Worm (Caenorhabditis elegans) whole organism, young adult: ENCODE measurements around the gene mmcm-1.
A peak's percentile ranks its signal among the peaks of the same experiment; 100 is the strongest.

ENCODE experiments used
- B0261.1 ChIP-seq: sonication (generic microtip); optimal IDR thresholded peaks from 2 replicates; lab custom pipeline; 2016; ENCODE audit warnings: mild to moderate bottlenecking, missing genetic modification characterization, moderate library complexity, missing compliant biosample characterization
- B0336.3 ChIP-seq: fragments of 200-800 bp; sonication (Bioruptor generic); IDR thresholded peaks from 2 replicates; pipeline ENCODE4 v1.3.6; 2022; ENCODE audit warnings: missing genetic modification characterization, missing compliant biosample characterization
- F33H1.4 ChIP-seq: fragments of 200-800 bp; sonication (Bioruptor generic); IDR thresholded peaks from 2 replicates; pipeline ENCODE4 v1.3.6; 2022; ENCODE audit warnings: missing genetic modification reagents, missing genetic modification characterization, missing compliant biosample characterization
- F39B2.1 ChIP-seq: fragments of 200-800 bp; sonication (Bioruptor generic); IDR thresholded peaks from 2 replicates; pipeline ENCODE4 v1.3.6; 2022; ENCODE audit warnings: missing genetic modification reagents, missing genetic modification characterization, missing compliant biosample characterization
- F49E8.2 ChIP-seq: sonication (generic microtip); optimal IDR thresholded peaks from 3 replicates; lab custom pipeline; 2017; ENCODE audit warnings: missing genetic modification characterization, mild to moderate bottlenecking, missing compliant biosample characterization, antibody characterized with exemption, moderate library complexity; ENCODE audit not compliant: insufficient read depth
- F57C9.4 ChIP-seq: sonication (generic microtip); optimal IDR thresholded peaks from 2 replicates; lab custom pipeline; 2017; ENCODE audit warnings: mild to moderate bottlenecking, missing genetic modification characterization, missing compliant biosample characterization
- K11D2.4 ChIP-seq: fragments of 200-800 bp; sonication (Bioruptor generic); IDR thresholded peaks from 2 replicates; pipeline ENCODE4 v1.3.6; 2022; ENCODE audit warnings: missing genetic modification reagents, missing genetic modification characterization, missing compliant biosample characterization
- Y53F4B.3 ChIP-seq: fragments of 200-800 bp; sonication (Bioruptor generic); IDR thresholded peaks from 2 replicates; pipeline ENCODE4 v1.3.6; 2022; ENCODE audit warnings: missing genetic modification reagents, missing genetic modification characterization, missing compliant biosample characterization
- Y56A3A.18 ChIP-seq: fragments of 200-800 bp; sonication (Bioruptor generic); IDR thresholded peaks from 2 replicates; pipeline ENCODE4 v1.3.6; 2022; ENCODE audit warnings: missing genetic modification reagents, missing genetic modification characterization, missing compliant biosample characterization
- Y67H2A.10 ChIP-seq: fragments of 200-800 bp; sonication (Bioruptor generic); conservative IDR thresholded peaks from 2 replicates; pipeline ENCODE4 v1.3.6; 2022; ENCODE audit warnings: missing genetic modification reagents, missing genetic modification characterization, missing compliant biosample characterization
- Y79H2A.3 ChIP-seq: fragments of 200-800 bp; sonication (Bioruptor generic); conservative IDR thresholded peaks from 2 replicates; pipeline ENCODE4 v1.3.6; 2022; ENCODE audit warnings: missing genetic modification reagents, missing genetic modification characterization, missing compliant biosample characterization
- ZK185.1 ChIP-seq: sonication (generic microtip); optimal IDR thresholded peaks from 2 replicates; lab custom pipeline; 2016; ENCODE audit warnings: mild to moderate bottlenecking, missing genetic modification characterization, missing compliant biosample characterization; ENCODE audit not compliant: poor library complexity, severe bottlenecking
- aptf-2 ChIP-seq: fragments of 200-800 bp; sonication (Bioruptor generic); conservative IDR thresholded peaks from 2 replicates; pipeline ENCODE4 v1.3.6; 2022; ENCODE audit warnings: missing genetic modification reagents, missing genetic modification characterization, missing compliant biosample characterization
- cebp-2 ChIP-seq: fragments of 200-800 bp; sonication (Bioruptor generic); IDR thresholded peaks from 2 replicates; pipeline ENCODE4 v1.3.6; 2022; ENCODE audit warnings: missing genetic modification characterization, missing compliant biosample characterization
- ceh-100 ChIP-seq: fragments of 200-800 bp; sonication (Bioruptor generic); IDR thresholded peaks from 2 replicates; pipeline ENCODE4 v1.3.6; 2022; ENCODE audit warnings: missing genetic modification reagents, missing genetic modification characterization, missing compliant biosample characterization
- chd-7 ChIP-seq: sonication (generic microtip); optimal IDR thresholded peaks from 2 replicates; lab custom pipeline; 2016; ENCODE audit warnings: mild to moderate bottlenecking, missing genetic modification characterization, moderate library complexity, missing compliant biosample characterization
- dox-1 ChIP-seq: fragments of 200-800 bp; sonication (Bioruptor generic); IDR thresholded peaks from 2 replicates; pipeline ENCODE4 v1.3.6; 2022; ENCODE audit warnings: missing genetic modification reagents, missing genetic modification characterization, missing compliant biosample characterization
- dpl-1 ChIP-seq: fragments of 150-350 bp; optimal IDR thresholded peaks from 2 replicates; lab custom pipeline; 2014; ENCODE audit warnings: missing biosample characterization, missing genetic modification reagents, missing genetic modification characterization
- egl-44 ChIP-seq: fragments of 200-800 bp; sonication (Bioruptor generic); IDR thresholded peaks from 2 replicates; pipeline ENCODE4 v1.3.6; 2022; ENCODE audit warnings: missing genetic modification reagents, missing genetic modification characterization, missing compliant biosample characterization
- egrh-3 ChIP-seq: fragments of 200-800 bp; sonication (Bioruptor generic); IDR thresholded peaks from 2 replicates; pipeline ENCODE4 v1.3.6; 2022; ENCODE audit warnings: missing genetic modification reagents, missing genetic modification characterization, missing compliant biosample characterization
- ekl-4 ChIP-seq: fragments of 200-800 bp; sonication (Bioruptor generic); IDR thresholded peaks from 2 replicates; pipeline ENCODE4 v1.3.6; 2022; ENCODE audit warnings: missing genetic modification reagents, missing genetic modification characterization, missing compliant biosample characterization
- him-1 ChIP-seq: sonication (generic microtip); optimal IDR thresholded peaks from 2 replicates; lab custom pipeline; 2016; ENCODE audit warnings: missing genotype, missing genetic modification reagents, missing genetic modification characterization, missing compliant biosample characterization
- hlh-12 ChIP-seq: sonication (generic microtip); optimal IDR thresholded peaks from 2 replicates; lab custom pipeline; 2016; ENCODE audit warnings: missing genetic modification characterization, missing compliant biosample characterization
- hlh-26 ChIP-seq: fragments of 200-800 bp; sonication (Bioruptor generic); conservative IDR thresholded peaks from 2 replicates; pipeline ENCODE4 v1.3.6; 2022; ENCODE audit warnings: missing genetic modification reagents, missing genetic modification characterization, missing compliant biosample characterization
- hrde-1 ChIP-seq: sonication (generic microtip); optimal IDR thresholded peaks from 2 replicates; lab custom pipeline; 2016; ENCODE audit warnings: missing genetic modification characterization, mild to moderate bottlenecking, missing compliant biosample characterization, moderate library complexity, missing genotype, missing genetic modification reagents, borderline replicate concordance
- let-526 ChIP-seq: fragments of 200-800 bp; sonication (Bioruptor generic); IDR thresholded peaks from 2 replicates; pipeline ENCODE4 v1.3.6; 2022; ENCODE audit warnings: missing genetic modification reagents, missing genetic modification characterization, missing compliant biosample characterization
- lin-26 ChIP-seq: fragments of 200-800 bp; sonication (Bioruptor generic); IDR thresholded peaks from 2 replicates; pipeline ENCODE4 v1.3.6; 2022; ENCODE audit warnings: missing genetic modification reagents, missing genetic modification characterization, missing compliant biosample characterization
- lin-40 ChIP-seq: sonication (generic microtip); optimal IDR thresholded peaks from 2 replicates; lab custom pipeline; 2016; ENCODE audit warnings: missing genetic modification characterization, mild to moderate bottlenecking, missing compliant biosample characterization, missing genotype, missing genetic modification reagents
- madf-3 ChIP-seq: fragments of 200-800 bp; sonication (Bioruptor generic); IDR thresholded peaks from 2 replicates; pipeline ENCODE4 v1.3.6; 2022; ENCODE audit warnings: missing genetic modification reagents, missing genetic modification characterization, missing compliant biosample characterization
- mcd-1 ChIP-seq: fragments of 200-800 bp; sonication (Bioruptor generic); IDR thresholded peaks from 2 replicates; pipeline ENCODE4 v1.3.6; 2022; ENCODE audit warnings: missing genetic modification reagents, missing genetic modification characterization, missing compliant biosample characterization
- mel-28 ChIP-seq: sonication (generic microtip); optimal IDR thresholded peaks from 2 replicates; lab custom pipeline; 2016; ENCODE audit warnings: borderline replicate concordance, mild to moderate bottlenecking, missing genetic modification characterization, missing compliant biosample characterization
- nfyb-1 ChIP-seq: fragments of 200-800 bp; sonication (Bioruptor generic); IDR thresholded peaks from 2 replicates; pipeline ENCODE4 v1.3.6; 2022; ENCODE audit warnings: missing genetic modification reagents, missing genetic modification characterization, missing compliant biosample characterization
- nhr-120 ChIP-seq: fragments of 200-800 bp; sonication (Bioruptor generic); IDR thresholded peaks from 2 replicates; pipeline ENCODE4 v1.3.6; 2022; ENCODE audit warnings: missing genetic modification characterization, missing compliant biosample characterization
- nhr-27 ChIP-seq: fragments of 200-800 bp; sonication (Bioruptor generic); optimal IDR thresholded peaks from 2 replicates; lab custom pipeline; 2018; ENCODE audit warnings: mild to moderate bottlenecking, missing genetic modification characterization, moderate library complexity, missing compliant biosample characterization
- nhr-90 ChIP-seq: sonication (generic microtip); optimal IDR thresholded peaks from 2 replicates; lab custom pipeline; 2016; ENCODE audit warnings: missing genotype, mild to moderate bottlenecking, missing genetic modification characterization, missing compliant biosample characterization
- rec-8 ChIP-seq, 2 experiments: sonication (generic microtip); optimal IDR thresholded peaks; 2 replicates each; lab custom pipeline; 2016; ENCODE audit warnings: mild to moderate bottlenecking in 2 of 2, missing genetic modification characterization in 2 of 2, missing genetic modification reagents in 2 of 2, missing genotype in 2 of 2, missing biosample characterization in 1 of 2, missing compliant biosample characterization in 1 of 2, moderate library complexity in 1 of 2
- repo-1 ChIP-seq: sonication (generic microtip); optimal IDR thresholded peaks from 2 replicates; lab custom pipeline; 2017; ENCODE audit warnings: mild to moderate bottlenecking, missing genetic modification characterization, missing compliant biosample characterization
- snpc-1.1 ChIP-seq: sonication (generic microtip); optimal IDR thresholded peaks from 2 replicates; lab custom pipeline; 2017; ENCODE audit warnings: missing genetic modification characterization, mild to moderate bottlenecking, missing compliant biosample characterization, antibody characterized with exemption, moderate library complexity, missing genotype, missing genetic modification reagents; ENCODE audit not compliant: insufficient read depth
- snpc-1.3 ChIP-seq: sonication (generic microtip); optimal IDR thresholded peaks from 2 replicates; lab custom pipeline; 2017; ENCODE audit warnings: missing genetic modification characterization, mild to moderate bottlenecking, missing compliant biosample characterization, antibody characterized with exemption, moderate library complexity, missing genotype, missing genetic modification reagents; ENCODE audit not compliant: insufficient read depth
- sptf-2 ChIP-seq: fragments of 200-800 bp; sonication (Bioruptor generic); optimal IDR thresholded peaks from 2 replicates; lab custom pipeline; 2018; ENCODE audit warnings: mild to moderate bottlenecking, missing genetic modification characterization, missing compliant biosample characterization
- tlf-1 ChIP-seq: fragments of 200-800 bp; sonication (Bioruptor generic); optimal IDR thresholded peaks from 2 replicates; lab custom pipeline; 2018; ENCODE audit warnings: mild to moderate bottlenecking, missing genetic modification characterization, missing compliant biosample characterization
- xnd-1 ChIP-seq: sonication (generic microtip); optimal IDR thresholded peaks from 2 replicates; lab custom pipeline; 2016; ENCODE audit warnings: missing genotype, missing genetic modification reagents, missing genetic modification characterization, missing compliant biosample characterization
- ztf-28 ChIP-seq: fragments of 200-800 bp; sonication (Bioruptor generic); IDR thresholded peaks from 2 replicates; pipeline ENCODE4 v1.3.6; 2022; ENCODE audit warnings: missing genetic modification reagents, missing genetic modification characterization, missing compliant biosample characterization

Gene mmcm-1

DNA sequence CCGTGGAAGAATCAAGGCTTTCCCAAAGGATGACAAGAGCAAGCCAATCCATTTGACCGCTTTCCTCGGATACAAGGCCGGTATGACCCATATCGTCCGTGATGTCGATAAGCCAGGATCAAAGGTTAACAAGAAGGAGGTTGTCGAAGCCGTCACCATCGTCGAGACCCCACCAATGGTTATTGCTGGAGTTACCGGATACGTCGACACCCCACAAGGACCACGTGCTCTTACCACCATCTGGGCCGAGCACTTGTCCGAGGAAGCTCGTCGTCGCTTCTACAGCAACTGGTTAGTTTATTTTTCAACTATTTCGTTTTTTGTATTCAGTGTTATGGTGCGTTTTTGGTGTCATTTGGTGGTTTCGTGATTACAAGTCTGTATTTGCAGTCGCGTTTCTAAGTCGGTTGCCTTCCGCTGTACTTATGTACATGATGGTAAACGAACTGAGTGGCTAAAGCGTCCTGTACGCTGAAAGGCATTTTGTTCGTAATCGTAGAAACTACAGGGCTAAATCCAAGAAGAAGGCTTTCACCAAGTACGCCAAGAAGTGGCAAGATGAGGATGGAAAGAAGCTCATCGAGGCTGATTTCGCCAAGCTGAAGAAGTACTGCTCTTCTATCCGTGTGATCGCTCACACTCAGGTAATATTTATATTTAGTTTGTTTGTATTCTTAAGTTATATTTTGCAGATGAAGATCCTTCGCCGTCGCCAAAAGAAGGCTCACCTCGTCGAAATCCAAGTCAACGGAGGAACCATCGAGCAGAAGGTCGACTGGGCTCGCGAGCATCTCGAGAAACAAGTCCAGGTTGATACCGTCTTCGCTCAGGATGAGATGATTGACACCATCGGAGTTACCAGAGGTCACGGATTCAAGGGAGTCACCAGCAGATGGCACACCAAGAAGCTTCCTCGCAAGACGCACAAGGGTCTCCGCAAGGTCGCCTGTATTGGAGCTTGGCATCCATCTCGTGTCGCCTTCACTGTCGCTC is 39.3 kb downstream of the mmcm-1 start (continued):
- TF ChIP-seq let-526 (GFP tag; lab: Robert Waterston, UW): no peak
- TF ChIP-seq, all 124 proteins: peak for 14

DNA sequence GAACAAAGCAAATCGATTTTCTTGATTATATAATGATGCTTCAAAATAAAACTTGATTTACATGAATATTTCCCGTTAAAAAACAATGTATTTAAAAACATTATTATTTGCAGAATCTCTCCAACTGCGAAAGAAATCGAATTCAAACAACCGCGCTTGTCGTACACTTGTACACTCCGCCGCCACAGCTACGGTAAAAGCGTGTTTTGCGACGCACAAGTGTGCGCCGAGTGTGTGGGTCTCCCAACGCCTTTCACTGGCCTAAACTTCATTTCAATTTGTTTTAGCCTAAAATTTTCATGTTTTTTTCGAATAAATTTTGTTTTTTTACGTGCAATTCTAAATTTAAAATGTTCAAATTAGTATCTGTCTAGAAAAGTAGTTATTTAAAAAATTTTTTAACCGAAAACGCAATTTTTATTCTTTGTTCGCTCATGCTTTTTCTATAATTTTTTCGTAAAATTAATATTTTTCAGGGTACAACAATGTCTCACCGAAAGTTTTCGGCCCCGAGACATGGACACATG is 40.0 kb downstream of the mmcm-1 start, which contains the start of gene rpl-3:
rpl-3 (plus strand) TSS at position 477 of the 527 bp plus-strand sequence.
- TF ChIP-seq egrh-3 (GFP tag; lab: Robert Waterston, UW) (peak; percentile 94), ekl-4 (GFP tag; lab: Robert Waterston, UW) (peak; percentile 100), xnd-1 (tag; lab: Kevin White, UChicago) (peak; percentile 89), ztf-28 (GFP tag; lab: Robert Waterston, UW) (peak; percentile 100), B0261.1 (tag; lab: Kevin White, UChicago) (peak; percentile 56), mel-28 (tag; lab: Kevin White, UChicago) (peak; percentile 93), him-1 (tag; lab: Kevin White, UChicago) (peak; percentile 99), chd-7 (tag; lab: Kevin White, UChicago) (peak; percentile 100), Y79H2A.3 (GFP tag; lab: Robert Waterston, UW) (peak; percentile 100), lin-40 (peak; percentile 99), snpc-1.1 (tag; lab: Kevin White, UChicago) (peak; percentile 90), nhr-120 (GFP tag; lab: Robert Waterston, UW) (peak; percentile 99), F33H1.4 (GFP tag; lab: Robert Waterston, UW) (peak; percentile 99), dox-1 (GFP tag; lab: Robert Waterston, UW) (peak; percentile 100), hrde-1 (tag; lab: Kevin White, UChicago) (peak; percentile 98), B0336.3 (GFP tag; lab: Robert Waterston, UW) (peak; percentile 100), Y56A3A.18 (GFP tag; lab: Robert Waterston, UW) (peak; percentile 100), nfyb-1 (GFP tag; lab: Robert Waterston, UW) (peak; percentile 100), hlh-26 (GFP tag; lab: Robert Waterston, UW) (no peak), nhr-27 (tag; lab: Kevin White, UChicago) (peak; percentile 99), snpc-1.3 (tag; lab: Kevin White, UChicago) (peak; percentile 98), tlf-1 (GFP tag; lab: Kevin White, UChicago) (peak; percentile 100), rec-8 (tag; optimal IDR thresholded peaks at IDR 0.05; lab: Kevin White, UChicago) (peak; percentile 95 to 99), ceh-100 (GFP tag; lab: Robert Waterston, UW) (peak; percentile 95), sptf-2 (peak; percentile 96), aptf-2 (GFP tag; lab: Robert Waterston, UW) (peak; percentile 92), nhr-90 (peak; percentile 99), K11D2.4 (peak; percentile 100), F57C9.4 (peak; percentile 99), Y53F4B.3 (GFP tag; lab: Robert Waterston, UW) (peak; percentile 98), egl-44 (GFP tag; lab: Robert Waterston, UW) (peak; percentile 99), mcd-1 (peak; percentile 100), lin-26 (GFP tag; lab: Robert Waterston, UW) (peak; percentile 99), F39B2.1 (GFP tag; lab: Robert Waterston, UW) (peak; percentile 98), Y67H2A.10 (GFP tag; lab: Robert Waterston, UW) (peak; percentile 100), repo-1 (tag; lab: Kevin White, UChicago) (peak; percentile 100), ZK185.1 (tag; lab: Kevin White, UChicago) (peak; percentile 99), hlh-12 (tag; lab: Kevin White, UChicago) (peak; percentile 40), cebp-2 (peak; percentile 100), F49E8.2 (tag; lab: Kevin White, UChicago) (peak; percentile 100), madf-3 (GFP tag; lab: Robert Waterston, UW) (peak; percentile 99), dpl-1 (GFP tag; lab: Kevin White, UChicago) (peak; percentile 100)
